Comparison of ENCODE assay signal across 1 fruit fly cellular context in the genomic region with DNA sequence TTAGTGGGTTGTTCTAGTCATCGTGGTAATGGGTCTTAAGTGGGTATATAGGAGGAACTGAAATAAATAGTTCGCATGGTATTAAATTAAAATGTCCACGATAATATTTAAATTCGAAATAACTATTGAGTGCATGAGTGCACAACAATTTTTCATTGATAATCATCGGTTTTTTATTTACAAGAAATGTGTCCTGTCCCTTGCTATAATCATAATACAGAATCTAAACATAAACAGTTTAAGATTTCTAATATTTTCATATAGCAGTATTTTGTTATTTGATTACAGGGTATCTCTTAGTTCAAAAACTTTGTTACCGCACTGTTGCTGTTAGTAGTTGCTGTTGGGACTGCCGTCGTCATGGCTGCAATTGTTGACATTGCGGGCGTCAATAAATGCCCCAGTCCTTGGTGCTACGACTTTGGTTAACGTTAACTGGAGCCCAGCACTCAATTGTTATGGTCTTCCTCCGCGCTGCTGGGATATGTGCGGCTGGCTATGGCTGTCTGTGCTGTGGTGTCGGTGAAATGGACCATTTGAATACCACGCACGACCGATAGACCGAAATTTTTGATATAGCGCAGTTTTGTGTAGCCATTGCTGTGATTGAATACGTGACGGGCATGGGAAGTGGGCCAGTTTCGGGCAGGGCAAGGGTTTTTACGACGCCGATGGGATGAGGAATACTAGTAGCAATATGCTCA.
TF ChIP-seq lines count a peak whose summit lies in the region.

No protein-coding gene starts in this region.

TF ChIP-seq in whole organism, embryonic, 481 proteins besides CTCF, POLR2A, EP300 and RAD21 (continued from another document):
- TF ChIP-seq ssp (GFP tag; IDR thresholded peaks at IDR 0.05; lab: Robert Waterston, UW) (peak; percentile 9; the same call in 1 of the 2 replicates), CG12769 (tag; optimal IDR thresholded peaks at IDR 0.05; lab: Kevin White, UChicago) (peak; percentile 10), ato (GFP tag; IDR thresholded peaks at IDR 0.05; lab: Robert Waterston, UW; ENCODE audit: partially characterized antibody) (no peak), CG10366 (GFP tag; IDR thresholded peaks at IDR 0.05; lab: Robert Waterston, UW) (no peak), CG4730 (GFP tag; IDR thresholded peaks at IDR 0.05; lab: Robert Waterston, UW) (peak; percentile 15; the same call in 1 of the 2 replicates), CG17829 (tag; optimal IDR thresholded peaks at IDR 0.05; lab: Kevin White, UChicago) (peak; percentile 17), dimm (GFP tag; IDR thresholded peaks at IDR 0.05; lab: Robert Waterston, UW) (no peak), Lhr (GFP tag; optimal IDR thresholded peaks at IDR 0.05; lab: Kevin White, UChicago) (no peak), CG15269 (tag; optimal IDR thresholded peaks at IDR 0.05; lab: Kevin White, UChicago) (peak; percentile 73), ATbp (GFP tag; optimal IDR thresholded peaks at IDR 0.05; lab: Kevin White, UChicago) (no peak), NC2α (GFP tag; optimal IDR thresholded peaks at IDR 0.05; lab: Kevin White, UChicago) (no peak), CG2889 (GFP tag; IDR thresholded peaks at IDR 0.05; lab: Robert Waterston, UW) (no peak), phol (tag; optimal IDR thresholded peaks at IDR 0.05; lab: Kevin White, UChicago) (peak; percentile 49), Ptx1 (GFP tag; IDR thresholded peaks at IDR 0.05; lab: Robert Waterston, UW) (peak; percentile 57), kni (GFP tag; optimal IDR thresholded peaks at IDR 0.05; lab: Kevin White, UChicago) (peak; percentile 73), org-1 (GFP tag; optimal IDR thresholded peaks at IDR 0.05; lab: Kevin White, UChicago) (peak; percentile 49), HLHmδ (GFP tag; optimal IDR thresholded peaks at IDR 0.05; lab: Kevin White, UChicago) (no peak), H2.0 (GFP tag; IDR thresholded peaks at IDR 0.05; lab: Robert Waterston, UW) (peak; percentile 17; the same call in 1 of the 2 replicates), sqz (GFP tag; optimal IDR thresholded peaks at IDR 0.05; lab: Kevin White, UChicago) (no peak), dpn (GFP tag; optimal IDR thresholded peaks at IDR 0.05; lab: Kevin White, UChicago) (peak; percentile 34), Hsf (GFP tag; optimal IDR thresholded peaks at IDR 0.05; lab: Kevin White, UChicago) (peak; percentile 25), NFAT (GFP tag; IDR thresholded peaks at IDR 0.05; lab: Robert Waterston, UW) (no peak), CG10462 (GFP tag; optimal IDR thresholded peaks at IDR 0.05; lab: Kevin White, UChicago) (no peak), gt (GFP tag; IDR thresholded peaks at IDR 0.05; lab: Robert Waterston, UW) (no peak), CG10565 (GFP tag; optimal IDR thresholded peaks at IDR 0.05; lab: Kevin White, UChicago) (no peak), scrt (GFP tag; optimal IDR thresholded peaks at IDR 0.05; lab: Kevin White, UChicago) (peak; percentile 63), CG13424 (tag; optimal IDR thresholded peaks at IDR 0.05; lab: Kevin White, UChicago) (peak; percentile 71), CG9437 (GFP tag; optimal IDR thresholded peaks at IDR 0.05; lab: Kevin White, UChicago) (peak; percentile 4), gsb-n (tag; optimal IDR thresholded peaks at IDR 0.05; lab: Kevin White, UChicago) (no peak), CG12659 (GFP tag; optimal IDR thresholded peaks at IDR 0.05; lab: Kevin White, UChicago) (peak; percentile 32), CG18619 (GFP tag; optimal IDR thresholded peaks at IDR 0.05; lab: Kevin White, UChicago) (peak; percentile 54), Mad (GFP tag; optimal IDR thresholded peaks at IDR 0.05; lab: Kevin White, UChicago) (no peak), Fer2 (tag; optimal IDR thresholded peaks at IDR 0.05; lab: Kevin White, UChicago) (peak; percentile 17), GATAe (GFP tag; conservative IDR thresholded peaks at IDR 0.05; lab: Robert Waterston, UW) (no peak), HmgD (GFP tag; optimal IDR thresholded peaks at IDR 0.05; lab: Kevin White, UChicago) (no peak), mam (GFP tag; optimal IDR thresholded peaks at IDR 0.05; lab: Kevin White, UChicago) (peak; percentile 41), bab2 (GFP tag; optimal IDR thresholded peaks at IDR 0.05; lab: Kevin White, UChicago) (peak; percentile 43), CG15514 (GFP tag; optimal IDR thresholded peaks at IDR 0.05; lab: Kevin White, UChicago) (peak; percentile 41), lab (GFP tag; optimal IDR thresholded peaks at IDR 0.05; lab: Kevin White, UChicago) (peak; percentile 66), CG4328 (GFP tag; optimal IDR thresholded peaks at IDR 0.05; lab: Kevin White, UChicago) (no peak), insv (GFP tag; optimal IDR thresholded peaks at IDR 0.05; lab: Kevin White, UChicago) (no peak), bowl (GFP tag; IDR thresholded peaks at IDR 0.05; lab: Robert Waterston, UW) (no peak), CG7839 (tag; optimal IDR thresholded peaks at IDR 0.05; lab: Kevin White, UChicago) (peak; percentile 72), CG1602 (GFP tag; optimal IDR thresholded peaks at IDR 0.05; lab: Kevin White, UChicago) (no peak), row (GFP tag; IDR thresholded peaks at IDR 0.05; lab: Robert Waterston, UW) (peak; percentile 59), pfk (GFP tag; optimal IDR thresholded peaks at IDR 0.05; lab: Kevin White, UChicago) (no peak), fd96Cb (tag; optimal IDR thresholded peaks at IDR 0.05; lab: Kevin White, UChicago) (peak; percentile 48), trem (tag; optimal IDR thresholded peaks at IDR 0.05; lab: Kevin White, UChicago) (no peak), CG9727 (GFP tag; optimal IDR thresholded peaks at IDR 0.05; lab: Kevin White, UChicago) (peak; percentile 54), Sox102F (GFP tag; optimal IDR thresholded peaks at IDR 0.05; lab: Kevin White, UChicago) (peak; percentile 56), Oli (tag; optimal IDR thresholded peaks at IDR 0.05; lab: Kevin White, UChicago) (peak; percentile 70), CG2120 (GFP tag; optimal IDR thresholded peaks at IDR 0.05; lab: Kevin White, UChicago) (peak; percentile 77), Neu2 (GFP tag; optimal IDR thresholded peaks at IDR 0.05; lab: Kevin White, UChicago; ENCODE audit: borderline replicate concordance) (no peak), NfI (GFP tag; optimal IDR thresholded peaks at IDR 0.05; lab: Kevin White, UChicago) (peak; percentile 48), tgo (GFP tag; IDR thresholded peaks at IDR 0.05; lab: Robert Waterston, UW) (no peak; the same call in 2 of the 3 replicates), Oaz (GFP tag; IDR thresholded peaks at IDR 0.05; lab: Robert Waterston, UW) (no peak), eyg (GFP tag; optimal IDR thresholded peaks at IDR 0.05; lab: Kevin White, UChicago) (no peak), CG3726 (GFP tag; IDR thresholded peaks at IDR 0.05; lab: Robert Waterston, UW) (no peak), CG34422 (GFP tag; IDR thresholded peaks at IDR 0.05; lab: Robert Waterston, UW) (no peak), CG4820 (GFP tag; optimal IDR thresholded peaks at IDR 0.05; lab: Kevin White, UChicago) (no peak), Rx (GFP tag; IDR thresholded peaks at IDR 0.05; lab: Robert Waterston, UW) (no peak), nerfin-1 (tag; optimal IDR thresholded peaks at IDR 0.05; lab: Kevin White, UChicago) (no peak), Dbx (GFP tag; IDR thresholded peaks at IDR 0.05; lab: Robert Waterston, UW) (no peak), CG11247 (GFP tag; IDR thresholded peaks at IDR 0.05; lab: Robert Waterston, UW) (no peak), sim (GFP tag; IDR thresholded peaks at IDR 0.05; lab: Robert Waterston, UW) (no peak), CG17361 (GFP tag; IDR thresholded peaks at IDR 0.05; lab: Robert Waterston, UW) (peak; percentile 61; the same call in 2 of the 3 replicates), BtbVII (GFP tag; optimal IDR thresholded peaks at IDR 0.05; lab: Kevin White, UChicago) (peak; percentile 57), esg (GFP tag; conservative IDR thresholded peaks at IDR 0.05; lab: Robert Waterston, UW) (no peak), CG12071 (GFP tag; optimal IDR thresholded peaks at IDR 0.05; lab: Kevin White, UChicago) (no peak), CG2678 (tag; optimal IDR thresholded peaks at IDR 0.05; lab: Kevin White, UChicago) (peak; percentile 80), nmo (GFP tag; optimal IDR thresholded peaks at IDR 0.05; lab: Kevin White, UChicago) (peak; percentile 51), CG17328 (GFP tag; IDR thresholded peaks at IDR 0.05; lab: Robert Waterston, UW) (no peak), Gug (GFP tag; IDR thresholded peaks at IDR 0.05; lab: Robert Waterston, UW) (peak; percentile 19; the same call in 1 of the 4 replicates), dati (GFP tag; IDR thresholded peaks at IDR 0.05; lab: Robert Waterston, UW) (no peak), CG6689 (GFP tag; IDR thresholded peaks at IDR 0.05; lab: Robert Waterston, UW) (0 out of 2 replicates have a peak, but pooled peaks have one; percentile 6), bsh (GFP tag; optimal IDR thresholded peaks at IDR 0.05; lab: Kevin White, UChicago) (peak in 1 of 2 experiments; percentile 3), slbo (GFP tag; IDR thresholded peaks at IDR 0.05; lab: Robert Waterston, UW) (peak; percentile 63), lilli (GFP tag; optimal IDR thresholded peaks at IDR 0.05; lab: Kevin White, UChicago) (peak; percentile 58), CG9932 (GFP tag; IDR thresholded peaks at IDR 0.05; lab: Robert Waterston, UW) (peak; percentile 46), pho (GFP tag; optimal IDR thresholded peaks at IDR 0.05; lab: Kevin White, UChicago) (peak; percentile 33), CG11695 (GFP tag; IDR thresholded peaks at IDR 0.05; lab: Robert Waterston, UW) (peak; percentile 43; the same call in 1 of the 3 replicates), Dp (GFP tag; optimal IDR thresholded peaks at IDR 0.05; lab: Kevin White, UChicago) (no peak), Usf (GFP tag; optimal IDR thresholded peaks at IDR 0.05; lab: Kevin White, UChicago) (peak; percentile 8), Fer3 (tag; optimal IDR thresholded peaks at IDR 0.05; lab: Kevin White, UChicago) (peak; percentile 49), gce (GFP tag; IDR thresholded peaks at IDR 0.05; lab: Robert Waterston, UW) (no peak), CG18599 (GFP tag; optimal IDR thresholded peaks at IDR 0.05; lab: Kevin White, UChicago) (peak; percentile 78), pita (GFP tag; optimal IDR thresholded peaks at IDR 0.05; lab: Kevin White, UChicago) (no peak), Atf6 (GFP tag; IDR thresholded peaks at IDR 0.05; lab: Robert Waterston, UW) (peak; percentile 71), Ets97D (GFP tag; optimal IDR thresholded peaks at IDR 0.05; lab: Kevin White, UChicago) (no peak), CG9609 (GFP tag; optimal IDR thresholded peaks at IDR 0.05; lab: Kevin White, UChicago) (peak; percentile 18), CG12942 (GFP tag; optimal IDR thresholded peaks at IDR 0.05; lab: Kevin White, UChicago) (no peak), nau (GFP tag; optimal IDR thresholded peaks at IDR 0.05; lab: Kevin White, UChicago) (peak; percentile 59)
